Worm (Caenorhabditis elegans) whole organism, L4/young adult: Measurements from ENCODE around the gene lgg-3.

Source experiments
- W03F9.2 ChIP-seq: fragments of 150-350 bp; optimal IDR thresholded peaks from 2 replicates; lab custom pipeline; 2014; ENCODE audit warnings: missing biosample characterization, missing genetic modification characterization
- dao-5 ChIP-seq: sonication (generic microtip); optimal IDR thresholded peaks from 2 replicates; lab custom pipeline; 2016; ENCODE audit warnings: missing genotype, missing genetic modification characterization, moderate library complexity, missing compliant biosample characterization
- him-1 ChIP-seq: sonication (generic microtip); optimal IDR thresholded peaks from 2 replicates; lab custom pipeline; 2016; ENCODE audit warnings: missing genotype, missing genetic modification reagents, missing genetic modification characterization, missing compliant biosample characterization

ce11 chrIII:5688246-5688645, 9.6 kb downstream of the lgg-3 start:
- TF ChIP-seq him-1 (tag; lab: Kevin White, UChicago) (no peak), W03F9.2 (tag; lab: Kevin White, UChicago) (no peak), dao-5 (tag; lab: Kevin White, UChicago) (no peak)
